5 worm cellular contexts compared by ENCODE assay signal in the genomic region with DNA sequence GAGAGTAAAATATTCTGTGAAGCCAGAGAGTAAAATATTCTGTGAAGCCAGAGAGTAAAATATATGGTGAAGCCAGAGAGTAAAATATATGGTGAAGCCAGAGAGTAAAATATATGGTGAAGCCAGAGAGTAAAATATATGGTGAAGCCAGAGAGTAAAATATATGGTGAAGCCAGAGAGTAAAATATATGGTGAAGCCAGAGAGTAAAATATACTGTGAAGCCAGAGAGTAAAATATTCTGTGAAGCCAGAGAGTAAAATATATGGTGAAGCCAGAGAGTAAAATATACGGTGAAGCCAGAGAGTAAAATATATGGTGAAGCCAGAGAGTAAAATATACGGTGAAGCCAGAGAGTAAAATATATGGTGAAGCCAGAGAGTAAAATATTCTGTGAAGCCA.
TF ChIP-seq lines count a peak whose summit lies in the region.
"Not testable (repeated sequence)": the region's sequence is repeated elsewhere in the genome, so short reads cannot be mapped to it uniquely, and the experiment has no call there.

No protein-coding gene starts in this region.

TF ChIP-seq in whole organism, L4 larva, 104 proteins besides CTCF, POLR2A, EP300 and RAD21 (continues in another document):
- TF ChIP-seq set-16 (GFP tag; IDR thresholded peaks at IDR 0.05; lab: Robert Waterston, UW) (peak; percentile 45), snpc-1.2 (GFP tag; IDR thresholded peaks at IDR 0.05; lab: Robert Waterston, UW) (peak; percentile 69), madf-5 (GFP tag; IDR thresholded peaks at IDR 0.05; lab: Robert Waterston, UW) (peak in 1 of 2 experiments; percentile 98; a peak in 2 of 4 replicates), dmd-8 (GFP tag; IDR thresholded peaks at IDR 0.05; lab: Robert Waterston, UW) (peak; percentile 96), madf-9 (GFP tag; conservative IDR thresholded peaks at IDR 0.05; lab: Robert Waterston, UW) (peak; percentile 74), Y75B8A.6 (GFP tag; IDR thresholded peaks at IDR 0.05; lab: Robert Waterston, UW) (peak; percentile 94; the same call in 1 of the 2 replicates), vab-7 (GFP tag; IDR thresholded peaks at IDR 0.05; lab: Robert Waterston, UW) (0 out of 2 replicates have a peak, but pooled peaks have one; percentile 20), php-3 (GFP tag; IDR thresholded peaks at IDR 0.05; lab: Robert Waterston, UW) (peak; percentile 34; the same call in 1 of the 2 replicates), pha-4 (GFP tag; IDR thresholded peaks at IDR 0.05; lab: Robert Waterston, UW) (peak; percentile 69; the same call in 1 of the 2 replicates), Y105C5A.15 (GFP tag; IDR thresholded peaks at IDR 0.05; lab: Robert Waterston, UW) (peak; percentile 87), lim-7 (GFP tag; IDR thresholded peaks at IDR 0.05; lab: Robert Waterston, UW) (peak; percentile 94), mxl-2 (GFP tag; conservative IDR thresholded peaks at IDR 0.05; lab: Robert Waterston, UW) (peak; percentile 71), arid-1 (GFP tag; conservative IDR thresholded peaks at IDR 0.05; lab: Robert Waterston, UW) (0 out of 2 replicates have a peak, but pooled peaks have one; percentile 29), tra-1 (GFP tag; IDR thresholded peaks at IDR 0.05; lab: Robert Waterston, UW) (peak; percentile 83)
- TF ChIP-seq pha-4 (tag; optimal IDR thresholded peaks at IDR 0.05; lab: Kevin White, UChicago): not testable (repeated sequence)

TF ChIP-seq in whole organism, early embryonic, 17 proteins besides CTCF, POLR2A, EP300 and RAD21:
- peak; percentile 73; the same call in 1 of the 2 replicates for TF ChIP-seq tbx-11 (GFP tag; IDR thresholded peaks at IDR 0.05; lab: Robert Waterston, UW)
- peak; percentile 97 for TF ChIP-seq flt-1 (GFP tag; IDR thresholded peaks at IDR 0.05; lab: Robert Waterston, UW)
- TF ChIP-seq pes-1 (GFP tag; IDR thresholded peaks at IDR 0.05; lab: Robert Waterston, UW): peak; percentile 89
- TF ChIP-seq scrt-1 (GFP tag; IDR thresholded peaks at IDR 0.05; lab: Robert Waterston, UW): peak; percentile 72; the same call in 1 of the 2 replicates
- peak; percentile 99 for TF ChIP-seq tbx-37 (GFP tag; conservative IDR thresholded peaks at IDR 0.05; lab: Robert Waterston, UW)
- TF ChIP-seq sea-1 (GFP tag; conservative IDR thresholded peaks at IDR 0.05; lab: Robert Waterston, UW): peak; percentile 75; the same call in 1 of the 2 replicates

TF ChIP-seq in whole organism, late embryonic, 69 proteins besides CTCF, POLR2A, EP300 and RAD21:
- TF ChIP-seq unc-3 (GFP tag; conservative IDR thresholded peaks at IDR 0.05; lab: Robert Waterston, UW) (peak; percentile 98), sox-2 (GFP tag; IDR thresholded peaks at IDR 0.05; lab: Robert Waterston, UW) (peak; percentile 71), ceh-45 (GFP tag; IDR thresholded peaks at IDR 0.05; lab: Robert Waterston, UW) (peak; percentile 91)
- TF ChIP-seq unc-3 (tag; optimal IDR thresholded peaks at IDR 0.05; lab: Kevin White, UChicago): not testable (repeated sequence)

TF ChIP-seq in whole organism, midembryonic, 9 proteins besides CTCF, POLR2A, EP300 and RAD21:
- TF ChIP-seq ref-1 (GFP tag; conservative IDR thresholded peaks at IDR 0.05; lab: Robert Waterston, UW) (peak; percentile 93), tab-1 (GFP tag; IDR thresholded peaks at IDR 0.05; lab: Robert Waterston, UW) (peak; percentile 88), T22C8.4 (GFP tag; IDR thresholded peaks at IDR 0.05; lab: Robert Waterston, UW) (peak; percentile 93), ztf-23 (GFP tag; IDR thresholded peaks at IDR 0.05; lab: Robert Waterston, UW) (peak; percentile 93), flt-1 (GFP tag; IDR thresholded peaks at IDR 0.05; lab: Robert Waterston, UW) (peak; percentile 96), klf-2 (GFP tag; conservative IDR thresholded peaks at IDR 0.05; lab: Robert Waterston, UW) (peak; percentile 95), ztf-29 (GFP tag; IDR thresholded peaks at IDR 0.05; lab: Robert Waterston, UW) (peak; percentile 98)
TF ChIP-seq in whole organism, midembryonic: peak in this region for 7; not testable (repeated sequence) for 2.

TF ChIP-seq in whole organism, young adult, 124 proteins besides CTCF, POLR2A, EP300 and RAD21:
- peak; percentile 87 for TF ChIP-seq ceh-40 (GFP tag; IDR thresholded peaks at IDR 0.05; lab: Robert Waterston, UW)
- TF ChIP-seq madf-8 (GFP tag; conservative IDR thresholded peaks at IDR 0.05; lab: Robert Waterston, UW): peak; percentile 52; the same call in 1 of the 2 replicates
- peak; percentile 96 for TF ChIP-seq madf-3 (GFP tag; IDR thresholded peaks at IDR 0.05; lab: Robert Waterston, UW)
- TF ChIP-seq hmg-20 (GFP tag; IDR thresholded peaks at IDR 0.05; lab: Robert Waterston, UW): peak; percentile 79
- TF ChIP-seq let-526 (GFP tag; IDR thresholded peaks at IDR 0.05; lab: Robert Waterston, UW): peak; percentile 93
- TF ChIP-seq Y95B8A.8 (GFP tag; IDR thresholded peaks at IDR 0.05; lab: Robert Waterston, UW): peak; percentile 61; the same call in 1 of the 2 replicates
- peak; percentile 51 for TF ChIP-seq rcor-1 (GFP tag; IDR thresholded peaks at IDR 0.05; lab: Robert Waterston, UW)
- peak; percentile 76; the same call in 1 of the 2 replicates for TF ChIP-seq Y56A3A.18 (GFP tag; IDR thresholded peaks at IDR 0.05; lab: Robert Waterston, UW)
- TF ChIP-seq ceh-91 (GFP tag; IDR thresholded peaks at IDR 0.05; lab: Robert Waterston, UW): peak; percentile 65; the same call in 1 of the 2 replicates
- peak; percentile 71; the same call in 1 of the 2 replicates for TF ChIP-seq egl-18 (GFP tag; IDR thresholded peaks at IDR 0.05; lab: Robert Waterston, UW)
- TF ChIP-seq ztf-25 (GFP tag; IDR thresholded peaks at IDR 0.05; lab: Robert Waterston, UW): peak; percentile 79; the same call in 1 of the 2 replicates
- peak; percentile 16; the same call in 1 of the 2 replicates for TF ChIP-seq F33H1.4 (GFP tag; IDR thresholded peaks at IDR 0.05; lab: Robert Waterston, UW)
- TF ChIP-seq madf-6 (GFP tag; IDR thresholded peaks at IDR 0.05; lab: Robert Waterston, UW): peak; percentile 46; the same call in 1 of the 2 replicates
- TF ChIP-seq D2030.7 (GFP tag; IDR thresholded peaks at IDR 0.05; lab: Robert Waterston, UW): 0 out of 2 replicates have a peak, but pooled peaks have one; percentile 25
- peak; percentile 99 for TF ChIP-seq Y53F4B.3 (GFP tag; IDR thresholded peaks at IDR 0.05; lab: Robert Waterston, UW)
- TF ChIP-seq K11D2.4 (GFP tag; IDR thresholded peaks at IDR 0.05; lab: Robert Waterston, UW): peak; percentile 39; the same call in 1 of the 2 replicates
- peak; percentile 87 for TF ChIP-seq Y53G8AR.9 (GFP tag; conservative IDR thresholded peaks at IDR 0.05; lab: Robert Waterston, UW)
- peak; percentile 96 for TF ChIP-seq bed-1 (GFP tag; IDR thresholded peaks at IDR 0.05; lab: Robert Waterston, UW)
- TF ChIP-seq lag-1 (GFP tag; IDR thresholded peaks at IDR 0.05; lab: Robert Waterston, UW): 0 out of 2 replicates have a peak, but pooled peaks have one; percentile 7
- peak; percentile 100 for TF ChIP-seq egrh-3 (GFP tag; IDR thresholded peaks at IDR 0.05; lab: Robert Waterston, UW)
- TF ChIP-seq cebp-2 (GFP tag; IDR thresholded peaks at IDR 0.05; lab: Robert Waterston, UW): peak; percentile 94; the same call in 1 of the 2 replicates
- peak; percentile 77 for TF ChIP-seq attf-6 (GFP tag; IDR thresholded peaks at IDR 0.05; lab: Robert Waterston, UW)
- TF ChIP-seq attf-3 (GFP tag; conservative IDR thresholded peaks at IDR 0.05; lab: Robert Waterston, UW): peak; percentile 67; the same call in 1 of the 2 replicates
- TF ChIP-seq ztf-6 (GFP tag; IDR thresholded peaks at IDR 0.05; lab: Robert Waterston, UW): peak; percentile 85; the same call in 1 of the 2 replicates
- TF ChIP-seq hmg-1.2 (GFP tag; IDR thresholded peaks at IDR 0.05; lab: Robert Waterston, UW): peak; percentile 32; the same call in 1 of the 2 replicates
- TF ChIP-seq ceh-100 (GFP tag; IDR thresholded peaks at IDR 0.05; lab: Robert Waterston, UW): peak; percentile 45; the same call in 1 of the 2 replicates
- TF ChIP-seq hsf-1 (GFP tag; IDR thresholded peaks at IDR 0.05; lab: Robert Waterston, UW): peak; percentile 80
- peak; percentile 90 for TF ChIP-seq nfya-2 (GFP tag; IDR thresholded peaks at IDR 0.05; lab: Robert Waterston, UW)
- 0 out of 2 replicates have a peak, but pooled peaks have one; percentile 70 for TF ChIP-seq nhr-120 (GFP tag; IDR thresholded peaks at IDR 0.05; lab: Robert Waterston, UW)
- TF ChIP-seq lin-26 (GFP tag; IDR thresholded peaks at IDR 0.05; lab: Robert Waterston, UW): peak; percentile 77
- TF ChIP-seq B0019.2 (GFP tag; conservative IDR thresholded peaks at IDR 0.05; lab: Robert Waterston, UW): 0 out of 2 replicates have a peak, but pooled peaks have one; percentile 37
- TF ChIP-seq F39B2.1 (GFP tag; IDR thresholded peaks at IDR 0.05; lab: Robert Waterston, UW): peak; percentile 86
- peak; percentile 99 for TF ChIP-seq ceh-58 (GFP tag; IDR thresholded peaks at IDR 0.05; lab: Robert Waterston, UW)
